Worm (Caenorhabditis elegans) whole organism, mixed stage, embryonic: Measurements from ENCODE around the gene set-11.
A peak's percentile ranks its signal among the peaks of the same experiment; 100 is the strongest.

Experiments
- nhr-12 ChIP-seq: fragments of 150-350 bp; optimal IDR thresholded peaks from 2 replicates; lab custom pipeline; 2014; ENCODE audit warnings: missing biosample characterization, missing genetic modification characterization
- unc-62 ChIP-seq: fragments of 150-350 bp; optimal IDR thresholded peaks from 2 replicates; lab custom pipeline; 2014; ENCODE audit warnings: missing biosample characterization, missing genetic modification reagents, missing genetic modification characterization
- ztf-11 ChIP-seq: fragments of 150-350 bp; optimal IDR thresholded peaks from 2 replicates; lab custom pipeline; 2014; ENCODE audit warnings: missing biosample characterization, missing genetic modification characterization

ce11 chrII:2726774-2727173 lies 34.4 kb upstream of the set-11 start:
- TF ChIP-seq unc-62 (GFP tag; lab: Kevin White, UChicago) (peak; percentile 63), nhr-12 (tag; lab: Kevin White, UChicago) (no peak), ztf-11 (tag; lab: Kevin White, UChicago) (no peak)
